Fruit fly (Drosophila melanogaster) whole organism, wandering third instar larva: ENCODE measurements around the gene t-cup.

Source experiments
- Abd-B ChIP-seq: fragments of >200 bp; optimal IDR thresholded peaks from 2 replicates; lab custom pipeline; 2017; ENCODE audit warnings: missing biosample characterization, missing genetic modification characterization
- CG32264 ChIP-seq: fragments of 200-800 bp; sonication (Bioruptor generic); optimal IDR thresholded peaks from 2 replicates; lab custom pipeline; 2016; ENCODE audit warnings: missing biosample characterization, missing genetic modification characterization
- CG9705 ChIP-seq: fragments of 200-800 bp; sonication (Bioruptor generic); optimal IDR thresholded peaks from 2 replicates; lab custom pipeline; 2018; ENCODE audit warnings: missing biosample characterization, mild to moderate bottlenecking, missing genetic modification characterization
- CrebA ChIP-seq: fragments of 200-800 bp; sonication (Bioruptor generic); optimal IDR thresholded peaks from 2 replicates; lab custom pipeline; 2016; ENCODE audit warnings: missing biosample characterization, mild to moderate bottlenecking, missing genetic modification characterization, borderline replicate concordance
- Dfd ChIP-seq: fragments of >200 bp; optimal IDR thresholded peaks from 2 replicates; lab custom pipeline; 2017; ENCODE audit warnings: missing biosample characterization, missing genetic modification characterization
- Dif ChIP-seq: fragments of 200-275, 200-300 bp; sonication (Bioruptor generic); optimal IDR thresholded peaks from 2 replicates; lab custom pipeline; 2018; ENCODE audit warnings: missing biosample characterization, missing genetic modification characterization; ENCODE audit not compliant: partially characterized antibody
- GATAd ChIP-seq: sonication (Bioruptor generic); optimal IDR thresholded peaks from 2 replicates; lab custom pipeline; 2016; ENCODE audit warnings: missing biosample characterization, missing genetic modification characterization
- HLH106 ChIP-seq: fragments of 200-800 bp; optimal IDR thresholded peaks from 3 replicates; lab custom pipeline; 2019; ENCODE audit warnings: missing biosample characterization, mild to moderate bottlenecking, missing genetic modification characterization, moderate library complexity
- Hnf4 ChIP-seq: fragments of 200-800 bp; sonication (Bioruptor generic); optimal IDR thresholded peaks from 2 replicates; lab custom pipeline; 2016; ENCODE audit warnings: missing biosample characterization, mild to moderate bottlenecking, missing genetic modification characterization
- Hr78 ChIP-seq: fragments of >200 bp; optimal IDR thresholded peaks from 2 replicates; lab custom pipeline; 2017; ENCODE audit warnings: missing biosample characterization, missing genetic modification characterization
- Hr83 ChIP-seq: fragments of 200-300 bp; sonication (Bioruptor generic); optimal IDR thresholded peaks from 2 replicates; lab custom pipeline; 2016; ENCODE audit warnings: missing biosample characterization, mild to moderate bottlenecking, missing genetic modification characterization, moderate library complexity; ENCODE audit not compliant: poor library complexity, severe bottlenecking
- Jra ChIP-seq: sonication (Bioruptor generic); optimal IDR thresholded peaks from 2 replicates; lab custom pipeline; 2016; ENCODE audit warnings: missing biosample characterization, missing genetic modification characterization
- Mio ChIP-seq: sonication (Bioruptor generic); optimal IDR thresholded peaks from 2 replicates; lab custom pipeline; 2016; ENCODE audit warnings: missing biosample characterization, missing genetic modification characterization
- Myc ChIP-seq: fragments of >200 bp; optimal IDR thresholded peaks from 2 replicates; lab custom pipeline; 2017
- N ChIP-seq: fragments of >200 bp; optimal IDR thresholded peaks from 2 replicates; lab custom pipeline; 2018; ENCODE audit warnings: missing biosample characterization, missing external identifiers, missing genetic modification characterization
- OdsH ChIP-seq: fragments of 200-800 bp; sonication (Bioruptor generic); optimal IDR thresholded peaks from 2 replicates; lab custom pipeline; 2016; ENCODE audit warnings: missing biosample characterization, mild to moderate bottlenecking, missing genetic modification characterization
- Rel ChIP-seq, 2 experiments: fragments of 200-800 bp; sonication (Bioruptor generic) in 1 of 2; optimal IDR thresholded peaks; 2 replicates in 1 of 2; 3 replicates in 1 of 2; lab custom pipeline; 2016 to 2019; ENCODE audit warnings: mild to moderate bottlenecking in 2 of 2, missing biosample characterization in 2 of 2, missing genetic modification characterization in 2 of 2, moderate library complexity in 1 of 2
- Sp1 ChIP-seq: fragments of 200-800 bp; sonication (Bioruptor generic); optimal IDR thresholded peaks from 3 replicates; lab custom pipeline; 2019; ENCODE audit warnings: missing biosample characterization, mild to moderate bottlenecking, missing genetic modification characterization, moderate library complexity
- Vsx2 ChIP-seq: fragments of 200-300, 225-300 bp; sonication (Bioruptor generic); optimal IDR thresholded peaks from 2 replicates; lab custom pipeline; 2018; ENCODE audit warnings: missing biosample characterization, missing genetic modification characterization; ENCODE audit not compliant: partially characterized antibody
- br ChIP-seq: fragments of 200-800 bp; sonication (Bioruptor generic); optimal IDR thresholded peaks from 2 replicates; lab custom pipeline; 2016; ENCODE audit warnings: missing biosample characterization, missing genetic modification characterization
- brk ChIP-seq: fragments of 200-800 bp; sonication (Bioruptor generic); optimal IDR thresholded peaks from 2 replicates; lab custom pipeline; 2016; ENCODE audit warnings: missing biosample characterization, mild to moderate bottlenecking, missing genetic modification characterization
- dl ChIP-seq, 2 experiments: fragments of 175-275, 200-275 bp in 1 of 2; fragments of 200-275 bp in 1 of 2; sonication (Bioruptor generic); optimal IDR thresholded peaks; lab custom pipeline; 2018; ENCODE audit warnings: mild to moderate bottlenecking in 2 of 2, missing biosample characterization in 2 of 2, missing genetic modification characterization in 2 of 2, moderate library complexity in 2 of 2; ENCODE audit not compliant: partially characterized antibody in 2 of 2, insufficient read depth in 1 of 2
- dmrt93B ChIP-seq: fragments of 200-800 bp; sonication (Bioruptor generic); optimal IDR thresholded peaks from 2 replicates; lab custom pipeline; 2018; ENCODE audit warnings: missing biosample characterization, mild to moderate bottlenecking, missing genetic modification characterization
- dsf ChIP-seq: sonication (Bioruptor generic); optimal IDR thresholded peaks from 2 replicates; lab custom pipeline; 2016; ENCODE audit warnings: missing biosample characterization, missing genetic modification characterization, borderline replicate concordance
- ey ChIP-seq: fragments of 200-800 bp; sonication (Bioruptor generic); optimal IDR thresholded peaks from 2 replicates; lab custom pipeline; 2016; ENCODE audit warnings: missing biosample characterization, missing genetic modification characterization
- foxo ChIP-seq, 2 experiments: fragments of 200-800 bp; sonication (Bioruptor generic); optimal IDR thresholded peaks; 2 replicates in 1 of 2; 3 replicates in 1 of 2; lab custom pipeline; 2016 to 2017; ENCODE audit warnings: missing biosample characterization in 2 of 2, missing genetic modification characterization in 2 of 2
- fru ChIP-seq: fragments of 200-800 bp; sonication (Bioruptor generic); optimal IDR thresholded peaks from 3 replicates; lab custom pipeline; 2016; ENCODE audit warnings: missing biosample characterization, mild to moderate bottlenecking, missing genetic modification characterization
- h ChIP-seq: fragments of 200-800 bp; sonication (Bioruptor generic); optimal IDR thresholded peaks from 3 replicates; lab custom pipeline; 2016; ENCODE audit warnings: missing biosample characterization, mild to moderate bottlenecking, missing genetic modification characterization
- jim ChIP-seq: fragments of 175-275, 200-325 bp; sonication (Bioruptor generic); optimal IDR thresholded peaks from 2 replicates; lab custom pipeline; 2016; ENCODE audit warnings: missing biosample characterization, mild to moderate bottlenecking, missing genetic modification characterization
- lola ChIP-seq: fragments of >200 bp; optimal IDR thresholded peaks from 2 replicates; lab custom pipeline; 2017; ENCODE audit warnings: missing biosample characterization, missing genetic modification characterization
- pan ChIP-seq: fragments of >200 bp; optimal IDR thresholded peaks from 2 replicates; lab custom pipeline; 2017
- psq ChIP-seq: fragments of 200-800 bp; sonication (Bioruptor generic); optimal IDR thresholded peaks from 3 replicates; lab custom pipeline; 2017; ENCODE audit warnings: missing biosample characterization, mild to moderate bottlenecking, missing genetic modification characterization, moderate library complexity
- rgr ChIP-seq: fragments of 200-800 bp; sonication (Bioruptor generic); optimal IDR thresholded peaks from 3 replicates; lab custom pipeline; 2016; ENCODE audit warnings: missing biosample characterization, mild to moderate bottlenecking, missing genetic modification characterization
- sage ChIP-seq: fragments of 200-800 bp; sonication (Bioruptor generic); optimal IDR thresholded peaks from 2 replicates; lab custom pipeline; 2016; ENCODE audit warnings: missing biosample characterization, mild to moderate bottlenecking, missing genetic modification characterization
- sv ChIP-seq: fragments of 200-800 bp; sonication (Bioruptor generic); optimal IDR thresholded peaks from 3 replicates; lab custom pipeline; 2016; ENCODE audit warnings: missing biosample characterization, missing genetic modification characterization
- tai ChIP-seq: sonication (Bioruptor generic); optimal IDR thresholded peaks from 2 replicates; lab custom pipeline; 2016; ENCODE audit warnings: missing biosample characterization, missing genetic modification characterization
- usp ChIP-seq: fragments of >200 bp; optimal IDR thresholded peaks from 2 replicates; lab custom pipeline; 2017; ENCODE audit warnings: missing biosample characterization, missing genetic modification characterization
- woc ChIP-seq: sonication (Bioruptor generic); optimal IDR thresholded peaks from 2 replicates; lab custom pipeline; 2016; ENCODE audit warnings: missing biosample characterization, mild to moderate bottlenecking, missing genetic modification characterization

t-cup gene

dm6 chr2L:12464065-12464464 lies 33.1 kb downstream of the t-cup start:
- TF ChIP-seq pan (lab: Kevin White, UChicago) (no peak), OdsH (no peak), Vsx2 (GFP tag; lab: Kevin White, UChicago) (no peak), GATAd (GFP tag; lab: Kevin White, UChicago) (no peak), Sp1 (GFP tag; lab: Kevin White, UChicago) (no peak), usp (no peak), tai (GFP tag; lab: Kevin White, UChicago) (no peak), Hr83 (GFP tag; lab: Kevin White, UChicago) (no peak), Abd-B (GFP tag; lab: Kevin White, UChicago) (no peak), Dif (GFP tag; lab: Kevin White, UChicago) (no peak), dmrt93B (GFP tag; lab: Kevin White, UChicago) (no peak), ey (no peak), Hr78 (GFP tag; lab: Kevin White, UChicago) (no peak), Mio (no peak), h (no peak), rgr (GFP tag; lab: Kevin White, UChicago) (no peak), CG32264 (GFP tag; lab: Kevin White, UChicago) (no peak), dsf (GFP tag; lab: Kevin White, UChicago) (no peak), CG9705 (GFP tag; lab: Kevin White, UChicago) (no peak)

- TF ChIP-seq br (GFP tag; lab: Kevin White, UChicago), result peak; percentile 17
- TF ChIP-seq Jra (GFP tag; lab: Kevin White, UChicago), result no peak
- peak; percentile 1 for TF ChIP-seq h
- no peak for TF ChIP-seq Rel (GFP tag; optimal IDR thresholded peaks at IDR 0.05; lab: Kevin White, UChicago)
- peak; percentile 4 for TF ChIP-seq Rel (tag; optimal IDR thresholded peaks at IDR 0.05; lab: Kevin White, UChicago)
- peak; percentile 27 for TF ChIP-seq tai (GFP tag; lab: Kevin White, UChicago)
- peak; percentile 30 for TF ChIP-seq rgr (GFP tag; lab: Kevin White, UChicago)
Observed at dm6 chr2L:12463037-12463436, 34.1 kb downstream of the t-cup start.

dm6 chr2L:12460767-12461739 lies 36.1 kb downstream of the t-cup start:
- no peak for TF ChIP-seq N (GFP tag; lab: Kevin White, UChicago)
- peak; percentile 7 for TF ChIP-seq GATAd (GFP tag; lab: Kevin White, UChicago)
- TF ChIP-seq HLH106, result peak; percentile 59
- peak; percentile 99 for TF ChIP-seq Dif (GFP tag; lab: Kevin White, UChicago)
- TF ChIP-seq Jra (GFP tag; lab: Kevin White, UChicago), result peak; percentile 41
- peak; percentile 40 for TF ChIP-seq CG32264 (GFP tag; lab: Kevin White, UChicago)
- peak; percentile 85 for TF ChIP-seq Hr83 (GFP tag; lab: Kevin White, UChicago)
- TF ChIP-seq Myc (lab: Kevin White, UChicago), result no peak
- TF ChIP-seq br (GFP tag; lab: Kevin White, UChicago), result peak; percentile 72
- peak; percentile 72 for TF ChIP-seq fru (GFP tag; lab: Kevin White, UChicago)
- TF ChIP-seq h, result peak; percentile 85
- TF ChIP-seq rgr (GFP tag; lab: Kevin White, UChicago), result peak; percentile 84
- no peak for TF ChIP-seq dsf (GFP tag; lab: Kevin White, UChicago)
- TF ChIP-seq OdsH, result peak; percentile 84
- TF ChIP-seq Hnf4 (GFP tag; lab: Kevin White, UChicago), result peak; percentile 80
- TF ChIP-seq tai (GFP tag; lab: Kevin White, UChicago), result peak; percentile 79
- TF ChIP-seq CrebA (GFP tag; lab: Kevin White, UChicago), result peak; percentile 85
- TF ChIP-seq CG9705 (GFP tag; lab: Kevin White, UChicago), result peak; percentile 68
- TF ChIP-seq Dfd (GFP tag; lab: Kevin White, UChicago), result no peak
- peak; percentile 70 for TF ChIP-seq psq (GFP tag; lab: Kevin White, UChicago)
- no peak for TF ChIP-seq dmrt93B (GFP tag; lab: Kevin White, UChicago)
- TF ChIP-seq Rel (GFP tag; optimal IDR thresholded peaks at IDR 0.05; lab: Kevin White, UChicago), result peak; percentile 75
- TF ChIP-seq Rel (tag; optimal IDR thresholded peaks at IDR 0.05; lab: Kevin White, UChicago), result peak; percentile 67
- TF ChIP-seq sage (GFP tag; lab: Kevin White, UChicago), result peak; percentile 82
- TF ChIP-seq Mio, result no peak
- no peak for TF ChIP-seq woc
- no peak for TF ChIP-seq pan (lab: Kevin White, UChicago)
- peak; percentile 39 for TF ChIP-seq ey
- no peak for TF ChIP-seq usp
- no peak for TF ChIP-seq lola
- peak; percentile 15 for TF ChIP-seq sv (GFP tag; lab: Kevin White, UChicago)
- TF ChIP-seq Vsx2 (GFP tag; lab: Kevin White, UChicago), result peak; percentile 92
- no peak for TF ChIP-seq Abd-B (GFP tag; lab: Kevin White, UChicago)
- TF ChIP-seq Sp1 (GFP tag; lab: Kevin White, UChicago), result peak; percentile 74
- peak; percentile 83 for TF ChIP-seq brk (GFP tag; lab: Kevin White, UChicago)
- TF ChIP-seq dl (GFP tag; optimal IDR thresholded peaks at IDR 0.05; lab: Kevin White, UChicago; ENCODE audit: insufficient read depth in 1 of 2, partially characterized antibody in 2 of 2), result peak; percentile 98
- no peak for TF ChIP-seq Hr78 (GFP tag; lab: Kevin White, UChicago)
- peak; percentile 12 to 62 for TF ChIP-seq foxo (GFP tag; optimal IDR thresholded peaks at IDR 0.05; lab: Kevin White, UChicago)
- TF ChIP-seq jim (GFP tag; lab: Kevin White, UChicago), result peak; percentile 71
- TF ChIP-seq, all 38 proteins: peak for 26
